Fruit fly (Drosophila melanogaster) whole organism, embryonic: ENCODE measurements around the gene smg.
A peak's percentile ranks its signal among the peaks of the same experiment; 100 is the strongest.

ENCODE experiments used
- Aef1 ChIP-seq: fragments of 200-800 bp; sonication (Bioruptor generic); IDR thresholded peaks from 3 replicates; pipeline ENCODE4 v1.3.6; 2022; ENCODE audit warnings: missing biosample characterization, missing genetic modification characterization
- CG10979 ChIP-seq: fragments of 200-800 bp; sonication (Bioruptor generic); optimal IDR thresholded peaks from 2 replicates; lab custom pipeline; 2018; ENCODE audit warnings: missing biosample characterization, mild to moderate bottlenecking, missing genetic modification characterization, moderate library complexity
- CG12744 ChIP-seq: fragments of 200-800 bp; sonication (Bioruptor generic); optimal IDR thresholded peaks from 2 replicates; lab custom pipeline; 2016; ENCODE audit warnings: missing biosample characterization, missing genetic modification characterization
- CG14050 ChIP-seq: fragments of 200-800 bp; sonication (Bioruptor generic); IDR thresholded peaks from 3 replicates; pipeline ENCODE4 v1.3.6; 2022; ENCODE audit warnings: missing biosample characterization, missing genetic modification characterization
- CG14710 ChIP-seq: fragments of 200-800 bp; sonication (Bioruptor generic); optimal IDR thresholded peaks from 3 replicates; lab custom pipeline; 2019; ENCODE audit warnings: missing biosample characterization, mild to moderate bottlenecking, missing genetic modification characterization, moderate library complexity
- CG15269 ChIP-seq: fragments of 200-800 bp; sonication (Bioruptor generic); optimal IDR thresholded peaks from 2 replicates; lab custom pipeline; 2018; ENCODE audit warnings: missing biosample characterization, mild to moderate bottlenecking, missing genetic modification characterization, moderate library complexity
- CG17829 ChIP-seq: fragments of 200-800 bp; optimal IDR thresholded peaks from 2 replicates; lab custom pipeline; 2019; ENCODE audit warnings: missing biosample characterization, mild to moderate bottlenecking, missing genetic modification characterization, moderate library complexity
- CG30020 ChIP-seq: fragments of 200-800 bp; optimal IDR thresholded peaks from 2 replicates; lab custom pipeline; 2019; ENCODE audit warnings: missing biosample characterization, mild to moderate bottlenecking, missing genetic modification characterization, moderate library complexity
- CG3065 ChIP-seq: fragments of 200-800 bp; sonication (Bioruptor generic); optimal IDR thresholded peaks from 2 replicates; lab custom pipeline; 2016; ENCODE audit warnings: missing biosample characterization, missing genetic modification characterization
- CG31224 ChIP-seq: fragments of 200-800 bp; sonication (Bioruptor generic); IDR thresholded peaks from 2 replicates; pipeline ENCODE4 v1.3.6; 2022; ENCODE audit warnings: missing biosample characterization, missing genetic modification characterization
- CG31441 ChIP-seq: fragments of 200-800 bp; sonication (Bioruptor generic); IDR thresholded peaks from 2 replicates; pipeline ENCODE4 v1.3.6; 2022; ENCODE audit warnings: missing biosample characterization, missing genetic modification characterization
- CG5180 ChIP-seq: fragments of 200-800 bp; sonication (Bioruptor generic); optimal IDR thresholded peaks from 3 replicates; lab custom pipeline; 2017; ENCODE audit warnings: missing biosample characterization, missing genetic modification characterization, mild to moderate bottlenecking, moderate library complexity, missing genetic modification reagents
- CG6765 ChIP-seq: fragments of 200-800 bp; sonication (Bioruptor generic); optimal IDR thresholded peaks from 3 replicates; lab custom pipeline; 2017; ENCODE audit warnings: missing biosample characterization, mild to moderate bottlenecking, missing genetic modification characterization
- CG6813 ChIP-seq: fragments of 200-800 bp; sonication (Bioruptor generic); optimal IDR thresholded peaks from 2 replicates; lab custom pipeline; 2017; ENCODE audit warnings: missing biosample characterization, missing genetic modification characterization, mild to moderate bottlenecking, moderate library complexity, missing genetic modification reagents
- CG7271 ChIP-seq: fragments of 200-800 bp; sonication (Bioruptor generic); optimal IDR thresholded peaks from 2 replicates; lab custom pipeline; 2018; ENCODE audit warnings: missing biosample characterization, mild to moderate bottlenecking, missing genetic modification characterization, moderate library complexity
- CkIIα-i1 ChIP-seq: fragments of 200-800 bp; sonication (Bioruptor generic); IDR thresholded peaks from 2 replicates; pipeline ENCODE4 v1.3.6; 2022; ENCODE audit warnings: missing biosample characterization, missing genetic modification characterization
- D ChIP-seq, 2 experiments: fragments of 200-800 bp in 1 of 2; fragments of >200 bp in 1 of 2; sonication (Bioruptor generic) in 1 of 2; optimal IDR thresholded peaks; 2 replicates in 1 of 2; 3 replicates in 1 of 2; lab custom pipeline; 2017; ENCODE audit warnings: mild to moderate bottlenecking in 1 of 2, missing biosample characterization in 1 of 2, missing genetic modification characterization in 1 of 2, missing genetic modification reagents in 1 of 2
- Doc3 ChIP-seq: fragments of 200-800 bp; sonication (Bioruptor generic); IDR thresholded peaks from 3 replicates; pipeline ENCODE4 v1.3.6; 2022; ENCODE audit warnings: missing biosample characterization, missing genetic modification characterization; ENCODE audit not compliant: partially characterized antibody
- E2f2 ChIP-seq: fragments of 200-800 bp; sonication (Bioruptor generic); IDR thresholded peaks from 2 replicates; pipeline ENCODE4 v1.3.6; 2022; ENCODE audit warnings: missing biosample characterization, missing genetic modification characterization
- Eip74EF ChIP-seq, 2 experiments: fragments of 200-800 bp in 1 of 2; fragments of >200 bp in 1 of 2; sonication (Bioruptor generic) in 1 of 2; optimal IDR thresholded peaks; 2 replicates each; lab custom pipeline; 2017 to 2019; ENCODE audit warnings: missing biosample characterization in 2 of 2, missing genetic modification characterization in 2 of 2, mild to moderate bottlenecking in 1 of 2, moderate library complexity in 1 of 2
- H15 ChIP-seq: fragments of 200-800 bp; sonication (Bioruptor generic); IDR thresholded peaks from 3 replicates; pipeline ENCODE4 v1.3.6; 2022; ENCODE audit warnings: missing biosample characterization, missing genetic modification characterization
- Hr39 ChIP-seq: fragments of >200 bp; optimal IDR thresholded peaks from 2 replicates; lab custom pipeline; 2017
- Kr ChIP-seq: fragments of 200-800 bp; sonication (Bioruptor generic); optimal IDR thresholded peaks from 2 replicates; lab custom pipeline; 2017; ENCODE audit warnings: missing biosample characterization, mild to moderate bottlenecking, missing genetic modification characterization
- MTF-1 ChIP-seq: fragments of 200-800 bp; sonication (Bioruptor generic); optimal IDR thresholded peaks from 2 replicates; lab custom pipeline; 2018; ENCODE audit warnings: missing biosample characterization, mild to moderate bottlenecking, missing genetic modification characterization, borderline replicate concordance
- Nf-YA ChIP-seq: fragments of 200-800 bp; sonication (Bioruptor generic); IDR thresholded peaks from 2 replicates; pipeline ENCODE4 v1.3.6; 2022; ENCODE audit warnings: missing biosample characterization, missing genetic modification characterization
- Ptx1 ChIP-seq: fragments of 200-800 bp; sonication (Bioruptor generic); IDR thresholded peaks from 2 replicates; pipeline ENCODE4 v1.3.6; 2022; ENCODE audit warnings: missing biosample characterization, missing genetic modification characterization
- Rfx ChIP-seq: fragments of 200-800 bp; sonication (Bioruptor generic); IDR thresholded peaks from 2 replicates; pipeline ENCODE4 v1.3.6; 2022; ENCODE audit warnings: missing biosample characterization, missing genetic modification characterization
- Rx ChIP-seq: fragments of 200-800 bp; sonication (Bioruptor generic); IDR thresholded peaks from 2 replicates; pipeline ENCODE4 v1.3.6; 2022; ENCODE audit warnings: missing biosample characterization, missing genetic modification characterization
- Sin3A ChIP-seq: fragments of >200 bp; optimal IDR thresholded peaks from 2 replicates; lab custom pipeline; 2018
- bowl ChIP-seq: fragments of 200-800 bp; sonication (Bioruptor generic); IDR thresholded peaks from 2 replicates; pipeline ENCODE4 v1.3.6; 2022; ENCODE audit warnings: missing biosample characterization, missing genetic modification characterization
- bsh ChIP-seq, 2 experiments: fragments of 200-800 bp; sonication (Bioruptor generic); optimal IDR thresholded peaks; 2 replicates each; lab custom pipeline; 2017 to 2018; ENCODE audit warnings: mild to moderate bottlenecking in 2 of 2, missing biosample characterization in 2 of 2, missing genetic modification characterization in 2 of 2, moderate library complexity in 1 of 2
- chinmo ChIP-seq: fragments of 200-800 bp; sonication (Bioruptor generic); IDR thresholded peaks from 4 replicates; pipeline ENCODE4 v1.3.6; 2022; ENCODE audit warnings: missing biosample characterization, missing genetic modification characterization; ENCODE audit not compliant: partially characterized antibody
- dan ChIP-seq: fragments of 200-800 bp; sonication (Bioruptor generic); IDR thresholded peaks from 2 replicates; pipeline ENCODE4 v1.3.6; 2022; ENCODE audit warnings: missing biosample characterization, missing genetic modification characterization
- dmrt11E ChIP-seq: fragments of 200-800 bp; sonication (Bioruptor generic); optimal IDR thresholded peaks from 3 replicates; lab custom pipeline; 2018; ENCODE audit warnings: missing biosample characterization, mild to moderate bottlenecking, missing genetic modification characterization, moderate library complexity
- gcm ChIP-seq: fragments of 200-800 bp; sonication (Bioruptor generic); optimal IDR thresholded peaks from 2 replicates; lab custom pipeline; 2019; ENCODE audit warnings: missing biosample characterization, mild to moderate bottlenecking, missing genetic modification characterization, moderate library complexity
- gem ChIP-seq: fragments of 200-800 bp; sonication (Bioruptor generic); optimal IDR thresholded peaks from 2 replicates; lab custom pipeline; 2019; ENCODE audit warnings: missing biosample characterization, mild to moderate bottlenecking, missing genetic modification characterization, moderate library complexity
- gfzf ChIP-seq: fragments of 200-800 bp; sonication (Bioruptor generic); optimal IDR thresholded peaks from 2 replicates; lab custom pipeline; 2016; ENCODE audit warnings: missing biosample characterization, mild to moderate bottlenecking, missing genetic modification characterization, moderate library complexity
- gsb-n ChIP-seq: fragments of 200-800 bp; sonication (Bioruptor generic); optimal IDR thresholded peaks from 3 replicates; lab custom pipeline; 2018; ENCODE audit warnings: missing biosample characterization, mild to moderate bottlenecking, missing genetic modification characterization
- hbn ChIP-seq: fragments of 200-800 bp; sonication (Bioruptor generic); IDR thresholded peaks from 2 replicates; pipeline ENCODE4 v1.3.6; 2022; ENCODE audit warnings: missing biosample characterization, missing genetic modification characterization; ENCODE audit not compliant: partially characterized antibody
- kni ChIP-seq: fragments of 200-800 bp; sonication (Bioruptor generic); optimal IDR thresholded peaks from 3 replicates; lab custom pipeline; 2017; ENCODE audit warnings: mild to moderate bottlenecking, missing biosample characterization, missing genetic modification reagents, missing genetic modification characterization
- knrl ChIP-seq: fragments of 200-800 bp; sonication (Bioruptor generic); IDR thresholded peaks from 3 replicates; pipeline ENCODE4 v1.3.6; 2022; ENCODE audit warnings: missing biosample characterization, missing genetic modification characterization; ENCODE audit not compliant: partially characterized antibody
- lola ChIP-seq, 3 experiments: fragments of >200 bp in 2 of 3; fragments of 200-800 bp in 1 of 3; sonication (Bioruptor generic) in 1 of 3; optimal IDR thresholded peaks; 2 replicates each; lab custom pipeline; 2017 to 2019; ENCODE audit warnings: missing biosample characterization in 3 of 3, missing genetic modification characterization in 3 of 3, mild to moderate bottlenecking in 1 of 3, moderate library complexity in 1 of 3
- nom ChIP-seq: fragments of 200-800 bp; sonication (Bioruptor generic); optimal IDR thresholded peaks from 2 replicates; lab custom pipeline; 2017; ENCODE audit warnings: missing biosample characterization, missing genetic modification characterization, mild to moderate bottlenecking, moderate library complexity, missing genetic modification reagents
- oc ChIP-seq: fragments of 200-800 bp; sonication (Bioruptor generic); optimal IDR thresholded peaks from 2 replicates; lab custom pipeline; 2018; ENCODE audit warnings: missing biosample characterization, mild to moderate bottlenecking, missing genetic modification characterization, moderate library complexity
- otp ChIP-seq: fragments of 200-800 bp; sonication (Bioruptor generic); IDR thresholded peaks from 3 replicates; pipeline ENCODE4, ENCODE4 v1.3.6; 2022; ENCODE audit warnings: missing biosample characterization, missing genetic modification characterization
- phol ChIP-seq: fragments of 200-800 bp; sonication (Bioruptor generic); optimal IDR thresholded peaks from 3 replicates; lab custom pipeline; 2018; ENCODE audit warnings: missing biosample characterization, mild to moderate bottlenecking, missing genetic modification characterization, moderate library complexity
- tgo ChIP-seq: fragments of 200-800 bp; sonication (Bioruptor generic); IDR thresholded peaks from 3 replicates; pipeline ENCODE4 v1.3.6; 2022; ENCODE audit warnings: missing biosample characterization, missing genetic modification characterization
- tin ChIP-seq: fragments of 200-800 bp; sonication (Bioruptor generic); optimal IDR thresholded peaks from 3 replicates; lab custom pipeline; 2016; ENCODE audit warnings: missing biosample characterization, missing genetic modification characterization
- tio ChIP-seq: fragments of 200-800 bp; sonication (Bioruptor generic); optimal IDR thresholded peaks from 2 replicates; lab custom pipeline; 2017; ENCODE audit warnings: missing biosample characterization, missing genetic modification characterization, inconsistent platforms

smg gene

DNA sequence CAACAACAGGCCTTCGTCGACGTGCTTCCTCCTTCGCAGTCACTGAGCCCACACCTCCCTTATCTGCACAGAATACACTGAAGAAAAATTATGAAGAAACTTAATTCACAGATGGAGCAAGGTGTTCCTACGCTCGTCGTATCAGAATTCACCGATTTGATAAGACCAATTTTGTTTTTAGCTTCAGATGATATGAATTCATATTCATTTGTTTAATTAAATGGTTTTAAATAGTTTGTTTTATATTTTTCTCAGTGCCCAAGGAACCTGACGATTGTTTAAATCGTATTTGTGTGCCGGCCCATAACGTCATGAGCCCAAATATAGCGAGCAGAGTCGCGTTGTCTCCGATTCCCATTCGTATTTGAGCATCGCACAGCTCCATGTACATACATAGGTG, 25.8 kb upstream of the smg start (continued):
- no peak for TF ChIP-seq MTF-1 (GFP tag; lab: Kevin White, UChicago)
- no peak for TF ChIP-seq Doc3 (GFP tag; lab: Robert Waterston, UW)
- TF ChIP-seq oc (tag; lab: Kevin White, UChicago) = no peak
- peak; percentile 64 for TF ChIP-seq tio
- no peak for TF ChIP-seq Kr (GFP tag; lab: Kevin White, UChicago)
- TF ChIP-seq CkIIα-i1 (GFP tag; lab: Robert Waterston, UW) = no peak
- peak; percentile 29; the same call in 1 of the 3 replicates for TF ChIP-seq otp
- peak in 1 of 2 experiments; percentile 77 for TF ChIP-seq bsh (GFP tag; optimal IDR thresholded peaks at IDR 0.05; lab: Kevin White, UChicago)
- no peak for TF ChIP-seq bowl
- TF ChIP-seq CG17829 (tag; lab: Kevin White, UChicago) = peak; percentile 86
- peak; percentile 72 for TF ChIP-seq phol
- TF ChIP-seq D (optimal IDR thresholded peaks at IDR 0.05; lab: Kevin White, UChicago) = no peak
- TF ChIP-seq D (GFP tag; optimal IDR thresholded peaks at IDR 0.05; lab: Kevin White, UChicago) = peak; percentile 55
- TF ChIP-seq CG6813 = peak; percentile 24
- peak; percentile 69 for TF ChIP-seq dan
- TF ChIP-seq CG14710 (tag; lab: Kevin White, UChicago) = peak; percentile 79
- peak; percentile 64 for TF ChIP-seq CG12744
- TF ChIP-seq Aef1 (GFP tag; lab: Robert Waterston, UW) = 0 out of 3 replicates have a peak, but pooled peaks have one; percentile 15
- TF ChIP-seq CG3065 = no peak
- TF ChIP-seq Sin3A (lab: Kevin White, UChicago) = no peak
- peak; percentile 43 for TF ChIP-seq CG31224 (GFP tag; lab: Robert Waterston, UW)
- TF ChIP-seq CG31441 (GFP tag; lab: Robert Waterston, UW) = peak; percentile 85
- no peak for TF ChIP-seq kni
- TF ChIP-seq Hr39 (lab: Kevin White, UChicago) = no peak
- TF ChIP-seq gem (tag; lab: Kevin White, UChicago) = peak; percentile 80
- no peak; the same call in 2 of the 3 replicates for TF ChIP-seq H15 (GFP tag; lab: Robert Waterston, UW)
- TF ChIP-seq Ptx1 (GFP tag; lab: Robert Waterston, UW) = peak; percentile 42; the same call in 1 of the 2 replicates
- no peak for TF ChIP-seq gfzf (GFP tag; lab: Kevin White, UChicago)
- no peak for TF ChIP-seq chinmo (GFP tag; lab: Robert Waterston, UW)
- TF ChIP-seq CG5180 (GFP tag; lab: Kevin White, UChicago) = no peak
- TF ChIP-seq gcm = peak; percentile 51
- TF ChIP-seq CG14050 (GFP tag; lab: Robert Waterston, UW) = 0 out of 3 replicates have a peak, but pooled peaks have one; percentile 12
- TF ChIP-seq CG7271 (tag; lab: Kevin White, UChicago) = peak; percentile 74
- no peak for TF ChIP-seq CG30020 (tag; lab: Kevin White, UChicago)
- TF ChIP-seq hbn (GFP tag; lab: Robert Waterston, UW) = no peak
- peak; percentile 91 for TF ChIP-seq dmrt11E (tag; lab: Kevin White, UChicago)
- TF ChIP-seq Eip74EF (GFP tag; optimal IDR thresholded peaks at IDR 0.05; lab: Kevin White, UChicago) = peak in 1 of 2 experiments; percentile 42
- no peak for TF ChIP-seq nom (GFP tag; lab: Kevin White, UChicago)
- no peak for TF ChIP-seq CG6765
- peak; percentile 65 for TF ChIP-seq tgo (GFP tag; lab: Robert Waterston, UW)
- TF ChIP-seq lola (GFP tag; optimal IDR thresholded peaks at IDR 0.05; lab: Kevin White, UChicago) = peak in 1 of 3 experiments; percentile 87
- TF ChIP-seq tin (GFP tag; lab: Kevin White, UChicago) = peak; percentile 61
- TF ChIP-seq knrl (GFP tag; lab: Robert Waterston, UW) = no peak
- TF ChIP-seq Rfx (GFP tag; lab: Robert Waterston, UW) = peak; percentile 38
- peak; percentile 37 for TF ChIP-seq CG15269 (tag; lab: Kevin White, UChicago)
- TF ChIP-seq E2f2 (GFP tag; lab: Robert Waterston, UW) = peak; percentile 21; the same call in 1 of the 2 replicates
- TF ChIP-seq CG10979 = peak; percentile 83
- TF ChIP-seq Rx (GFP tag; lab: Robert Waterston, UW) = 0 out of 2 replicates have a peak, but pooled peaks have one; percentile 5
- TF ChIP-seq Nf-YA (GFP tag; lab: Robert Waterston, UW) = 0 out of 2 replicates have a peak, but pooled peaks have one; percentile 10
- TF ChIP-seq gsb-n (tag; lab: Kevin White, UChicago) = peak; percentile 45
